Worm (Caenorhabditis elegans): ENCODE results near the gene gur-4.

- no peak for TF ChIP-seq dao-5 (tag; optimal IDR thresholded peaks at IDR 0.05)
- no peak for TF ChIP-seq him-1 (tag; optimal IDR thresholded peaks at IDR 0.05)
- no peak for TF ChIP-seq W03F9.2 (tag; optimal IDR thresholded peaks at IDR 0.05)
Observed at ce11 chrII:14100963-14101362, 3.6 kb upstream of the gur-4 start, which contains the start of gene bkip-1.

All from whole organism, L4/young adult.